Worm (Caenorhabditis elegans) whole organism, late embryonic: ENCODE results near the gene rab-19.

Source experiments
- C08G9.2 ChIP-seq: sonication (generic microtip); optimal IDR thresholded peaks from 2 replicates; lab custom pipeline; 2016; ENCODE audit warnings: mild to moderate bottlenecking, missing genetic modification characterization, moderate library complexity, missing compliant biosample characterization
- K02D7.2 ChIP-seq: sonication (generic microtip); optimal IDR thresholded peaks from 2 replicates; lab custom pipeline; 2017; ENCODE audit warnings: mild to moderate bottlenecking, missing genetic modification characterization, missing compliant biosample characterization
- Y22D7AL.16 ChIP-seq: sonication (generic microtip); optimal IDR thresholded peaks from 2 replicates; lab custom pipeline; 2016; ENCODE audit warnings: missing genetic modification characterization, missing compliant biosample characterization
- ama-1 ChIP-seq: fragments of 150-350 bp; optimal IDR thresholded peaks from 2 replicates; lab custom pipeline; 2014
- ceh-19 ChIP-seq: fragments of 200-800 bp; sonication (Bioruptor generic); optimal IDR thresholded peaks from 2 replicates; lab custom pipeline; 2018; ENCODE audit warnings: mild to moderate bottlenecking, missing genetic modification characterization, missing compliant biosample characterization
- ceh-2 ChIP-seq: sonication (generic microtip); optimal IDR thresholded peaks from 2 replicates; lab custom pipeline; 2016; ENCODE audit warnings: missing genotype, missing genetic modification characterization, missing compliant biosample characterization
- ceh-6 ChIP-seq: fragments of 200-800 bp; sonication (Bioruptor generic); optimal IDR thresholded peaks from 2 replicates; lab custom pipeline; 2018; ENCODE audit warnings: mild to moderate bottlenecking, missing genetic modification characterization, missing compliant biosample characterization
- ceh-9 ChIP-seq: sonication (generic microtip); optimal IDR thresholded peaks from 2 replicates; lab custom pipeline; 2016; ENCODE audit warnings: mild to moderate bottlenecking, missing genetic modification characterization, inconsistent platforms, missing compliant biosample characterization
- elt-2 ChIP-seq: sonication (generic microtip); optimal IDR thresholded peaks from 2 replicates; lab custom pipeline; 2016; ENCODE audit warnings: missing genetic modification reagents, missing genetic modification characterization, missing compliant biosample characterization
- elt-4 ChIP-seq: sonication (generic microtip); optimal IDR thresholded peaks from 2 replicates; lab custom pipeline; 2016; ENCODE audit warnings: missing genetic modification characterization, missing compliant biosample characterization
- eyg-1 ChIP-seq: sonication (generic microtip); optimal IDR thresholded peaks from 2 replicates; lab custom pipeline; 2016; ENCODE audit warnings: missing genotype, missing genetic modification characterization, missing compliant biosample characterization
- fax-1 ChIP-seq: sonication (generic microtip); optimal IDR thresholded peaks from 2 replicates; lab custom pipeline; 2016; ENCODE audit warnings: missing genotype, missing genetic modification characterization, missing compliant biosample characterization
- fkh-6 ChIP-seq: sonication (generic microtip); optimal IDR thresholded peaks from 2 replicates; lab custom pipeline; 2016; ENCODE audit warnings: missing genetic modification characterization, missing compliant biosample characterization
- hlh-13 ChIP-seq: fragments of 200-800 bp; sonication (Bioruptor generic); optimal IDR thresholded peaks from 2 replicates; lab custom pipeline; 2018; ENCODE audit warnings: mild to moderate bottlenecking, missing genetic modification characterization, missing compliant biosample characterization
- hlh-15 ChIP-seq: sonication (generic microtip); optimal IDR thresholded peaks from 2 replicates; lab custom pipeline; 2016; ENCODE audit warnings: missing genetic modification characterization, missing compliant biosample characterization
- hlh-30 ChIP-seq: sonication (generic microtip); optimal IDR thresholded peaks from 2 replicates; lab custom pipeline; 2017; ENCODE audit warnings: antibody characterized with exemption, missing genetic modification characterization, missing compliant biosample characterization; ENCODE audit not compliant: insufficient read depth
- hlh-6 ChIP-seq: sonication (generic microtip); optimal IDR thresholded peaks from 2 replicates; lab custom pipeline; 2016; ENCODE audit warnings: missing genotype, missing genetic modification characterization, missing compliant biosample characterization
- hlh-8 ChIP-seq: sonication (generic microtip); optimal IDR thresholded peaks from 2 replicates; lab custom pipeline; 2016; ENCODE audit warnings: missing genotype, missing genetic modification characterization, missing compliant biosample characterization
- lim-6 ChIP-seq: sonication (generic microtip); optimal IDR thresholded peaks from 2 replicates; lab custom pipeline; 2016; ENCODE audit warnings: missing genetic modification characterization, missing compliant biosample characterization
- lin-11 ChIP-seq: fragments of 200-800 bp; sonication (Bioruptor generic); optimal IDR thresholded peaks from 2 replicates; lab custom pipeline; 2018; ENCODE audit warnings: mild to moderate bottlenecking, missing genetic modification characterization, missing compliant biosample characterization
- nfya-1 ChIP-seq: sonication (generic microtip); optimal IDR thresholded peaks from 2 replicates; lab custom pipeline; 2017; ENCODE audit warnings: missing genetic modification characterization, mild to moderate bottlenecking, missing compliant biosample characterization, antibody characterized with exemption, moderate library complexity
- nhr-11 ChIP-seq: fragments of 150-350 bp; optimal IDR thresholded peaks from 2 replicates; lab custom pipeline; 2014; ENCODE audit warnings: missing biosample characterization, missing genetic modification characterization
- npax-4 ChIP-seq: sonication (generic microtip); optimal IDR thresholded peaks from 2 replicates; lab custom pipeline; 2016; ENCODE audit warnings: missing genetic modification characterization, missing compliant biosample characterization
- odd-2 ChIP-seq: sonication (generic microtip); optimal IDR thresholded peaks from 2 replicates; lab custom pipeline; 2017; ENCODE audit warnings: antibody characterized with exemption, mild to moderate bottlenecking, missing genetic modification characterization, missing compliant biosample characterization
- pax-1 ChIP-seq: fragments of 150-350 bp; optimal IDR thresholded peaks from 2 replicates; lab custom pipeline; 2014; ENCODE audit warnings: missing biosample characterization, missing genetic modification characterization
- pha-4 ChIP-seq: fragments of 150-350 bp; optimal IDR thresholded peaks from 2 replicates; lab custom pipeline; 2018; ENCODE audit warnings: missing biosample characterization, missing genetic modification reagents, missing genetic modification characterization
- pros-1 ChIP-seq: fragments of 150-350 bp; optimal IDR thresholded peaks from 2 replicates; lab custom pipeline; 2014; ENCODE audit warnings: missing biosample characterization, missing genetic modification reagents, missing genetic modification characterization
- ref-2 ChIP-seq: sonication (generic microtip); optimal IDR thresholded peaks from 2 replicates; lab custom pipeline; 2016; ENCODE audit warnings: missing genetic modification characterization, missing compliant biosample characterization
- rnt-1 ChIP-seq: sonication (generic microtip); optimal IDR thresholded peaks from 2 replicates; lab custom pipeline; 2016; ENCODE audit warnings: missing genetic modification characterization, missing compliant biosample characterization
- sdc-2 ChIP-seq: sonication (generic microtip); optimal IDR thresholded peaks from 2 replicates; lab custom pipeline; 2016; ENCODE audit warnings: missing genotype, missing genetic modification characterization, missing compliant biosample characterization
- sox-2 ChIP-seq: fragments of 200-800 bp; sonication (Bioruptor generic); IDR thresholded peaks from 2 replicates; pipeline ENCODE4 v1.3.6; 2022; ENCODE audit warnings: missing genetic modification reagents, missing genetic modification characterization, missing compliant biosample characterization
- syd-9 ChIP-seq: sonication (generic microtip); optimal IDR thresholded peaks from 2 replicates; lab custom pipeline; 2016; ENCODE audit warnings: mild to moderate bottlenecking, missing genetic modification characterization, moderate library complexity, missing compliant biosample characterization
- tbx-2 ChIP-seq: sonication (generic microtip); optimal IDR thresholded peaks from 2 replicates; lab custom pipeline; 2016; ENCODE audit warnings: missing genetic modification characterization, missing compliant biosample characterization
- tbx-7 ChIP-seq: sonication (generic microtip); optimal IDR thresholded peaks from 2 replicates; lab custom pipeline; 2016; ENCODE audit warnings: missing genotype, missing genetic modification characterization, missing compliant biosample characterization
- ttx-3 ChIP-seq: sonication (generic microtip); optimal IDR thresholded peaks from 2 replicates; lab custom pipeline; 2016; ENCODE audit warnings: missing genetic modification reagents, missing genetic modification characterization, missing compliant biosample characterization
- unc-42 ChIP-seq: sonication (generic microtip); optimal IDR thresholded peaks from 2 replicates; lab custom pipeline; 2016; ENCODE audit warnings: missing genotype, missing genetic modification characterization, missing compliant biosample characterization
- unc-55 ChIP-seq: sonication (generic microtip); optimal IDR thresholded peaks from 2 replicates; lab custom pipeline; 2017; ENCODE audit warnings: missing biosample characterization, missing genetic modification reagents, missing genetic modification characterization
- ztf-16 ChIP-seq: sonication (generic microtip); optimal IDR thresholded peaks from 2 replicates; lab custom pipeline; 2017; ENCODE audit warnings: missing genetic modification characterization, missing compliant biosample characterization

Gene rab-19

DNA sequence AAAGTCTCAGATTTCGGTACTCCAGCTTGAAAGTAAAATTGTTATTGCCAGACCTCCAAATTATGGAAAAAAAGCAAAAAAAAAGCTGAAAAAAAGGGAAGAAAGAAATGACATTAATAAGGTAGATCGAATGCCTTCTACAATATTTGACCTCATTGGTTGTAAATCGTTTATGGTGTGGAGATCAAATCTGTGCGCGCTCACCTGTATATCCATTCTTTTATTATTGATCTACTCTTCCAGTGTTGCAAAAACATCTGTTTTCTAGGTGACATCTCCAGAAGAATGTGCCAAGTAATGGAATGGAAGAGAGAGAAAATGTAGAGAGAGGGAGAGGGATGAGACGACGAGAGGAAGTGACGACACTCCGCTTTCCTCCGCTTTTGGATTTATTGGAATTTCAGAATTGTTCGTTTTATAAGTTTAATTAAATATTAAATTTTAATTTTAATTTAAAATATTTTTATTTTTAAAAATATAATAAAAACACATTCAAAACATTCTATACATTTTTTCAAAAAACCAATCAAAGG, 31.6 kb upstream of the rab-19 start, which contains the start of the genes pik-1 and aptf-2:
TSS of gene pik-1 (plus strand) at position 303 of the 533 bp plus-strand sequence.
TSS of gene aptf-2 (minus strand) at position 313 of the 533 bp plus-strand sequence.
- no peak for TF ChIP-seq hlh-15 (tag; lab: Kevin White, UChicago)
- TF ChIP-seq fkh-6 (tag; lab: Kevin White, UChicago): no peak
- TF ChIP-seq lim-6: no peak
- no peak for TF ChIP-seq ztf-16 (tag; lab: Kevin White, UChicago)
- no peak for TF ChIP-seq eyg-1
- no peak for TF ChIP-seq ceh-6 (GFP tag; lab: Kevin White, UChicago)
- TF ChIP-seq ama-1: no peak
- no peak for TF ChIP-seq hlh-8
- no peak for TF ChIP-seq elt-2 (tag; lab: Kevin White, UChicago)
- TF ChIP-seq fax-1 (tag; lab: Kevin White, UChicago): no peak
- no peak for TF ChIP-seq unc-42 (tag; lab: Kevin White, UChicago)
- TF ChIP-seq sdc-2 (tag; lab: Kevin White, UChicago): no peak
- TF ChIP-seq Y22D7AL.16 (tag; lab: Kevin White, UChicago): no peak
- no peak for TF ChIP-seq odd-2 (tag; lab: Kevin White, UChicago)
- TF ChIP-seq ceh-19: no peak
- no peak for TF ChIP-seq hlh-13 (GFP tag; lab: Kevin White, UChicago)
- no peak for TF ChIP-seq ttx-3 (tag; lab: Kevin White, UChicago)
- no peak for TF ChIP-seq unc-55 (GFP tag; lab: Kevin White, UChicago)

DNA sequence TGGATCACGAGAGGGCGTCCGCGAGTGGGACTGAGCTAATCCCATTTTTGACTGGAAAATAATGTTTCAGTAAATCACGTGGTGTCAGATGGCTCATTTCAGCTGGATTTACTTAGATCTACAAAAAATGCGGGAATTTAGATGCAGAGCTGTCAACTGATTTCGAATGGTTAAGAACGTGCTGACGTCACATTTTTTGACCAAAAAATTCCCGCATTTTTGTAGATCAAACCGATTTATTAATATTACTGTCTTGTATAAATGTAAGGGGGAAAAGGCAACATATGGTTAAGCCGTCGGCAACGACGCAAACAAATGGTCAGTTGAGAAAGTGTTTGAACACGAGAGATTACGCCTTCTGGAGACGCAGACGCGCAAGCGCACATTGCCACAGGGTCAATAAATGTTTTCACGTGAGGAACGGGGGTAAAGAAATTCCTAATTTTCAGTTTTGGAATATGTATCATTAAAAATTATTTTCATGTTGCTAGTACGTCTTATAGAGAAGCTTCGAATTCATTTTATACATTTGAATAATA, 28.7 kb upstream of the rab-19 start, which contains the start of gene gcl-1:
TSS of gene gcl-1 (minus strand) at position 51 of the 539 bp plus-strand sequence.
- TF ChIP-seq hlh-8 (peak; percentile 13), ztf-16 (tag; lab: Kevin White, UChicago) (no peak), nfya-1 (tag; lab: Kevin White, UChicago) (peak; percentile 11), hlh-30 (tag; lab: Kevin White, UChicago) (peak; percentile 55)

DNA sequence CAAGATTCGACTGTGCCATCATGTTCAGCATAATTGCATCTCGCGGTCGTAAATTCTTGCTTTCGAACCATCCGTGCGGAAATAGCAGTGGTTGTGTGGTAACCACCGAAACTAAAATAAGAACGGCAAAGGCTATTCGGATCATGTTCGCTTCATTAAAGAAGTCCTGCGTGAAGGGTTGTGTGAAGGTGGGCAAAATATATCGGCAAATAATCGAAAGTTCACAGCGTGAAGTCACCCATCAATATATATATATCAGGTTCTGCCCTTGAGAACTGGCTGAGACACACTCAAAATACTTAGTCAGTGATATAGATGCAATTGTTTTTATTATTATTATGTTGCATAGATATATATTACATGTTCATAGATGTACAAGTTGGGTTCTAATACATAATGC, 23.8 kb upstream of the rab-19 start, which contains the start of gene Y62E10A.19:
TSS of gene Y62E10A.19 (minus strand) at position 289 of the 400 bp plus-strand sequence.
- TF ChIP-seq unc-42 (tag; lab: Kevin White, UChicago) (no peak), ztf-16 (tag; lab: Kevin White, UChicago) (no peak), pax-1 (no peak), K02D7.2 (tag; lab: Kevin White, UChicago) (no peak), lim-6 (no peak), tbx-7 (tag; lab: Kevin White, UChicago) (no peak), nfya-1 (tag; lab: Kevin White, UChicago) (no peak), ceh-6 (GFP tag; lab: Kevin White, UChicago) (no peak), ref-2 (tag; lab: Kevin White, UChicago) (no peak), pha-4 (tag; lab: Kevin White, UChicago) (no peak), sox-2 (GFP tag; lab: Robert Waterston, UW) (no peak), C08G9.2 (tag; lab: Kevin White, UChicago) (no peak), nhr-11 (tag; lab: Kevin White, UChicago) (no peak), ceh-9 (tag; lab: Kevin White, UChicago) (no peak), ceh-19 (no peak)

DNA sequence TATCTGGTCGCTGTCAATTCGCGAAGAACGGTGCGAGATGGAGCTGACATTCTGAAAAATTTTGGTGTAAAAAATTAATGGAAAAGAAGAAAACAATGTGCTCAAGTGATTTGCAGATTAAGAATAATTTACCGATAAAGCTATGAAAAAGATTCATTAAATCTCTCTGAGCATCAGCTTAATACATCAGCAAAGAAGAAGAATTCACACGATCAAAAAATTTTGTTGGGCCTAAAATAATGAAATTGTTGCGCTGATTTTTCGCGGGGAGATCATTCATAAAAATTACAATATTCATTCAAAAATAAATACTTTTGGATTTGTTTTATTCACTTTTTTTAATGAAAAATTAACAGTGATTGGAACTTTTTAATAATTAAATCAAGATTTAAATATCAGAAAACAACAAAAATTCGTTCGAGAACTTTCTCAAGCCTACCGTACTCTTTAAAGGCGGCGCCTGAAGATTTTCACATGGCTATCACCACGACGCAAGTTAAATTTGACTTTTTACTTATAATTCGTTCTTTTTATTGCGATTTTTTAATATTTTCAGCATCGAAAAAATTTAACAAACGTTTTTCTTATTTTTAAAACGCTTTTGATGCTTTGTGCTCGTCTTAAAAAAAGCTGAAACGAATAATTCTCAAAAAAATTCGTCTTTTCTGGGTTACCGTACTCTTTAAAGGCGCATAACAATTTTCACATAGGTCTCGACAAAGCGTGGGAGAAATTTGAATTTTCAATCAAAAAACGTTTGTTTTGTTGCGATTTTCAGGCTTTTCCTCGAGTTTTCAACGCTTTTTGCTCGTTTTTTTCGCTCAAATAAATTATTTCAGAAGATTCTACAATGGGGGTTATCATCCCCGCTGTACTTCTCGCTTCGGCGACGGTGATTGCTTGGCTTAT, 16.5 kb upstream of the rab-19 start, which contains the start of the genes memi-2 and cyp-31A5:
TSS of gene memi-2 (minus strand) at position 51 of the 909 bp plus-strand sequence.
TSS of gene cyp-31A5 (plus strand) at position 834 of the 909 bp plus-strand sequence.
- TF ChIP-seq syd-9 (tag; lab: Kevin White, UChicago) (no peak), rnt-1 (tag; lab: Kevin White, UChicago) (no peak), C08G9.2 (tag; lab: Kevin White, UChicago) (no peak), unc-55 (GFP tag; lab: Kevin White, UChicago) (no peak), unc-42 (tag; lab: Kevin White, UChicago) (no peak), odd-2 (tag; lab: Kevin White, UChicago) (no peak), pros-1 (tag; lab: Kevin White, UChicago) (no peak), npax-4 (tag; lab: Kevin White, UChicago) (no peak), hlh-15 (tag; lab: Kevin White, UChicago) (no peak), sox-2 (GFP tag; lab: Robert Waterston, UW) (no peak), hlh-6 (tag; lab: Kevin White, UChicago) (no peak), ceh-2 (tag; lab: Kevin White, UChicago) (no peak), hlh-30 (tag; lab: Kevin White, UChicago) (no peak), elt-4 (no peak), fkh-6 (tag; lab: Kevin White, UChicago) (no peak), elt-2 (tag; lab: Kevin White, UChicago) (no peak), tbx-2 (tag; lab: Kevin White, UChicago) (no peak), ttx-3 (tag; lab: Kevin White, UChicago) (no peak), lim-6 (no peak), lin-11 (tag; lab: Kevin White, UChicago) (no peak)
